3 worm cellular contexts compared by ENCODE assay signal in genomic region chrV:19522551-19523137, ce11.
TF ChIP-seq lines count a peak whose summit lies in the region.

No protein-coding gene starts in this region.

TF ChIP-seq in whole organism, L1 larva, 84 proteins besides CTCF, POLR2A, EP300 and RAD21 (continued from another document and continues in another):
- TF ChIP-seq efl-1 (optimal IDR thresholded peaks at IDR 0.05; lab: Kevin White, UChicago), result peak; percentile 76 to 86
- peak; percentile 30 to 90 for TF ChIP-seq efl-1 (GFP tag; optimal IDR thresholded peaks at IDR 0.05 in 1 of 2; lab: Kevin White, UChicago)
- TF ChIP-seq nhr-77 (tag; optimal IDR thresholded peaks at IDR 0.05; lab: Kevin White, UChicago), result peak; percentile 21
- peak; percentile 68 for TF ChIP-seq zip-4 (GFP tag; optimal IDR thresholded peaks at IDR 0.05; lab: Kevin White, UChicago)
- TF ChIP-seq alr-1 (tag; optimal IDR thresholded peaks at IDR 0.05; lab: Kevin White, UChicago; ENCODE audit: borderline replicate concordance), result no peak
- TF ChIP-seq ceh-82 (tag; optimal IDR thresholded peaks at IDR 0.05; lab: Kevin White, UChicago), result peak; percentile 62 to 86 (median 82)
- peak; percentile 93 for TF ChIP-seq ztf-4 (tag; optimal IDR thresholded peaks at IDR 0.05; lab: Kevin White, UChicago)
- peak; percentile 72 for TF ChIP-seq blmp-1 (tag; optimal IDR thresholded peaks at IDR 0.05; lab: Kevin White, UChicago)
- peak; percentile 88 for TF ChIP-seq jun-1 (tag; optimal IDR thresholded peaks at IDR 0.05; lab: Kevin White, UChicago)
- TF ChIP-seq dpl-1 (GFP tag; optimal IDR thresholded peaks at IDR 0.05; lab: Kevin White, UChicago), result peak; percentile 47 to 56 (median 50)
- peak; percentile 97 for TF ChIP-seq nhr-19 (GFP tag; conservative IDR thresholded peaks at IDR 0.05; lab: Robert Waterston, UW)
- TF ChIP-seq unc-30 (tag; optimal IDR thresholded peaks at IDR 0.05; lab: Kevin White, UChicago), result no peak
- TF ChIP-seq mdl-1 (tag; optimal IDR thresholded peaks at IDR 0.05; lab: Kevin White, UChicago), result peak in 1 of 2 experiments; percentile 90
- TF ChIP-seq ceh-8 (GFP tag; optimal IDR thresholded peaks at IDR 0.05; lab: Kevin White, UChicago), result peak; percentile 61
- peak; percentile 32; the same call in 1 of the 2 replicates for TF ChIP-seq unc-98 (GFP tag; IDR thresholded peaks at IDR 0.05; lab: Robert Waterston, UW)
- TF ChIP-seq nhr-71 (tag; optimal IDR thresholded peaks at IDR 0.05; lab: Kevin White, UChicago), result peak; percentile 98
- TF ChIP-seq snpc-4 (tag; optimal IDR thresholded peaks at IDR 0.05; lab: Kevin White, UChicago), result peak; percentile 50
- TF ChIP-seq lin-35 (GFP tag; optimal IDR thresholded peaks at IDR 0.05; lab: Kevin White, UChicago), result peak; percentile 61 to 80
- TF ChIP-seq tbx-2 (tag; optimal IDR thresholded peaks at IDR 0.05; lab: Kevin White, UChicago), result peak; percentile 90
- TF ChIP-seq sup-37 (GFP tag; optimal IDR thresholded peaks at IDR 0.05; lab: Kevin White, UChicago), result no peak
- peak; percentile 82 for TF ChIP-seq elt-2 (tag; optimal IDR thresholded peaks at IDR 0.05; lab: Kevin White, UChicago)
- TF ChIP-seq sptf-1 (tag; optimal IDR thresholded peaks at IDR 0.05; lab: Kevin White, UChicago), result no peak
- no peak for TF ChIP-seq aly-2 (tag; optimal IDR thresholded peaks at IDR 0.05; lab: Kevin White, UChicago)
- no peak for TF ChIP-seq ceh-63 (GFP tag; optimal IDR thresholded peaks at IDR 0.05; lab: Kevin White, UChicago)
- peak; percentile 59 for TF ChIP-seq nhr-237 (tag; optimal IDR thresholded peaks at IDR 0.05; lab: Kevin White, UChicago)
- TF ChIP-seq mef-2 (tag; optimal IDR thresholded peaks at IDR 0.05; lab: Kevin White, UChicago), result peak; percentile 51
- TF ChIP-seq lin-15B (tag; optimal IDR thresholded peaks at IDR 0.05; lab: Kevin White, UChicago), result no peak
- peak; percentile 55 for TF ChIP-seq zag-1 (tag; optimal IDR thresholded peaks at IDR 0.05; lab: Kevin White, UChicago)
- TF ChIP-seq fkh-4 (tag; optimal IDR thresholded peaks at IDR 0.05; lab: Kevin White, UChicago; ENCODE audit: borderline replicate concordance), result no peak
- TF ChIP-seq xbp-1 (tag; optimal IDR thresholded peaks at IDR 0.05; lab: Kevin White, UChicago), result peak; percentile 71
- TF ChIP-seq fkh-8 (tag; optimal IDR thresholded peaks at IDR 0.05; lab: Kevin White, UChicago), result peak; percentile 94
- TF ChIP-seq C34B4.2 (tag; optimal IDR thresholded peaks at IDR 0.05; lab: Kevin White, UChicago), result no peak
- TF ChIP-seq dsc-1 (tag; optimal IDR thresholded peaks at IDR 0.05; lab: Kevin White, UChicago), result peak; percentile 73
- peak; percentile 92 for TF ChIP-seq mep-1 (tag; optimal IDR thresholded peaks at IDR 0.05; lab: Kevin White, UChicago)
- peak; percentile 76 for TF ChIP-seq isw-1 (GFP tag; IDR thresholded peaks at IDR 0.05; lab: Robert Waterston, UW)
- peak; percentile 94 for TF ChIP-seq nhr-47 (tag; optimal IDR thresholded peaks at IDR 0.05; lab: Kevin White, UChicago)
- TF ChIP-seq egl-13 (tag; optimal IDR thresholded peaks at IDR 0.05; lab: Kevin White, UChicago), result peak; percentile 85
- peak; percentile 76 for TF ChIP-seq unc-62 (GFP tag; optimal IDR thresholded peaks at IDR 0.05; lab: Kevin White, UChicago)
- peak in 5 of 6 experiments; percentile 25 to 93 (median 77) for TF ChIP-seq elt-3 (tag; optimal IDR thresholded peaks at IDR 0.05; lab: Kevin White, UChicago)
- TF ChIP-seq hlh-4 (tag; optimal IDR thresholded peaks at IDR 0.05; lab: Kevin White, UChicago), result no peak
- no peak for TF ChIP-seq C04F5.9 (tag; optimal IDR thresholded peaks at IDR 0.05; lab: Kevin White, UChicago)
- peak; percentile 88 for TF ChIP-seq swsn-7 (tag; optimal IDR thresholded peaks at IDR 0.05; lab: Kevin White, UChicago)
- TF ChIP-seq snu-23 (GFP tag; optimal IDR thresholded peaks at IDR 0.05; lab: Kevin White, UChicago), result peak; percentile 90

TF ChIP-seq in whole organism, L3 larva, 47 proteins besides CTCF, POLR2A, EP300 and RAD21 (continued from another document):
- peak; percentile 26 for TF ChIP-seq fos-1 (tag; optimal IDR thresholded peaks at IDR 0.05; lab: Kevin White, UChicago)
- peak; percentile 7 for TF ChIP-seq fkh-10 (GFP tag; optimal IDR thresholded peaks at IDR 0.05; lab: Kevin White, UChicago)
- TF ChIP-seq ztf-4 (tag; optimal IDR thresholded peaks at IDR 0.05; lab: Kevin White, UChicago), result peak; percentile 76
- TF ChIP-seq lsy-12 (tag; optimal IDR thresholded peaks at IDR 0.05; lab: Kevin White, UChicago), result peak; percentile 93
- TF ChIP-seq elt-1 (tag; optimal IDR thresholded peaks at IDR 0.05; lab: Kevin White, UChicago), result peak; percentile 56
- TF ChIP-seq nhr-12 (tag; optimal IDR thresholded peaks at IDR 0.05; lab: Kevin White, UChicago), result no peak
- TF ChIP-seq egl-27 (tag; optimal IDR thresholded peaks at IDR 0.05; lab: Kevin White, UChicago), result peak; percentile 58
- TF ChIP-seq egl-5 (tag; optimal IDR thresholded peaks at IDR 0.05; lab: Kevin White, UChicago), result peak; percentile 79
- TF ChIP-seq elt-3 (tag; optimal IDR thresholded peaks at IDR 0.05; lab: Kevin White, UChicago), result peak in 1 of 3 experiments; percentile 87
- no peak for TF ChIP-seq fkh-2 (tag; optimal IDR thresholded peaks at IDR 0.05; lab: Kevin White, UChicago)
- TF ChIP-seq nhr-25 (tag; optimal IDR thresholded peaks at IDR 0.05; lab: Kevin White, UChicago), result peak; percentile 97
- peak; percentile 54 for TF ChIP-seq mml-1 (tag; optimal IDR thresholded peaks at IDR 0.05; lab: Kevin White, UChicago)
- no peak for TF ChIP-seq aly-2 (tag; optimal IDR thresholded peaks at IDR 0.05; lab: Kevin White, UChicago)
- TF ChIP-seq pqm-1 (tag; optimal IDR thresholded peaks at IDR 0.05; lab: Kevin White, UChicago), result peak; percentile 56
- TF ChIP-seq jun-1 (tag; optimal IDR thresholded peaks at IDR 0.05; lab: Kevin White, UChicago), result peak; percentile 94
- peak; percentile 27 for TF ChIP-seq sea-2 (GFP tag; optimal IDR thresholded peaks at IDR 0.05; lab: Kevin White, UChicago)
- no peak for TF ChIP-seq nhr-237 (tag; optimal IDR thresholded peaks at IDR 0.05; lab: Kevin White, UChicago)
- peak in 1 of 2 experiments; percentile 67 for TF ChIP-seq eor-1 (tag; optimal IDR thresholded peaks at IDR 0.05; lab: Kevin White, UChicago)
- no peak for TF ChIP-seq ztf-11 (tag; optimal IDR thresholded peaks at IDR 0.05; lab: Kevin White, UChicago)
- TF ChIP-seq ceh-16 (tag; optimal IDR thresholded peaks at IDR 0.05; lab: Kevin White, UChicago), result no peak
- TF ChIP-seq R02D3.7 (tag; optimal IDR thresholded peaks at IDR 0.05; lab: Kevin White, UChicago), result peak; percentile 73
- peak; percentile 79 for TF ChIP-seq elt-2 (tag; optimal IDR thresholded peaks at IDR 0.05; lab: Kevin White, UChicago)
- TF ChIP-seq nhr-43 (tag; optimal IDR thresholded peaks at IDR 0.05; lab: Kevin White, UChicago; ENCODE audit: poor library complexity, severe bottlenecking), result peak; percentile 83
- TF ChIP-seq ama-1 (optimal IDR thresholded peaks at IDR 0.05; lab: Kevin White, UChicago), result peak; percentile 96
- no peak for TF ChIP-seq daf-12 (tag; optimal IDR thresholded peaks at IDR 0.05; lab: Kevin White, UChicago)
- TF ChIP-seq ceh-9 (tag; optimal IDR thresholded peaks at IDR 0.05; lab: Kevin White, UChicago), result no peak
- TF ChIP-seq skn-1 (tag; optimal IDR thresholded peaks at IDR 0.05; lab: Kevin White, UChicago), result peak; percentile 70
- TF ChIP-seq ceh-28 (tag; optimal IDR thresholded peaks at IDR 0.05; lab: Kevin White, UChicago), result peak; percentile 84

TF ChIP-seq in whole organism, young adult, 124 proteins besides CTCF, POLR2A, EP300 and RAD21 (continued from another document):
- TF ChIP-seq B0336.3 (GFP tag; IDR thresholded peaks at IDR 0.05; lab: Robert Waterston, UW) (peak; percentile 78; the same call in 1 of the 2 replicates), mxl-1 (tag; optimal IDR thresholded peaks at IDR 0.05; lab: Kevin White, UChicago) (no peak), attf-3 (GFP tag; conservative IDR thresholded peaks at IDR 0.05; lab: Robert Waterston, UW) (no peak), Y79H2A.3 (GFP tag; conservative IDR thresholded peaks at IDR 0.05; lab: Robert Waterston, UW) (no peak), ceh-100 (GFP tag; IDR thresholded peaks at IDR 0.05; lab: Robert Waterston, UW) (peak; percentile 35; the same call in 1 of the 2 replicates), B0261.1 (tag; optimal IDR thresholded peaks at IDR 0.05; lab: Kevin White, UChicago) (peak; percentile 18), sptf-2 (GFP tag; optimal IDR thresholded peaks at IDR 0.05; lab: Kevin White, UChicago) (no peak), K11D2.4 (GFP tag; IDR thresholded peaks at IDR 0.05; lab: Robert Waterston, UW) (peak; percentile 91), ets-4 (GFP tag; optimal IDR thresholded peaks at IDR 0.05; lab: Kevin White, UChicago) (peak; percentile 45), mcd-1 (GFP tag; IDR thresholded peaks at IDR 0.05; lab: Robert Waterston, UW) (peak; percentile 70; the same call in 1 of the 2 replicates), rec-8 (tag; optimal IDR thresholded peaks at IDR 0.05; lab: Kevin White, UChicago) (no peak), Y95B8A.8 (GFP tag; IDR thresholded peaks at IDR 0.05; lab: Robert Waterston, UW) (no peak), somi-1 (GFP tag; optimal IDR thresholded peaks at IDR 0.05; lab: Kevin White, UChicago) (peak; percentile 93), snpc-4 (GFP tag; optimal IDR thresholded peaks at IDR 0.05; lab: Kevin White, UChicago) (no peak), snpc-4 (tag; optimal IDR thresholded peaks at IDR 0.05; lab: Kevin White, UChicago) (peak in 2 of 4 experiments; percentile 56 to 60), F10E7.11 (tag; optimal IDR thresholded peaks at IDR 0.05; lab: Kevin White, UChicago) (peak; percentile 50), F52B5.7 (tag; optimal IDR thresholded peaks at IDR 0.05; lab: Kevin White, UChicago) (peak; percentile 67), ztf-22 (GFP tag; optimal IDR thresholded peaks at IDR 0.05; lab: Kevin White, UChicago) (peak; percentile 91), pbrm-1 (GFP tag; IDR thresholded peaks at IDR 0.05; lab: Robert Waterston, UW) (peak; percentile 87; the same call in 1 of the 2 replicates), nhr-27 (tag; optimal IDR thresholded peaks at IDR 0.05; lab: Kevin White, UChicago) (no peak), him-1 (tag; optimal IDR thresholded peaks at IDR 0.05; lab: Kevin White, UChicago) (no peak), F57A8.1 (GFP tag; optimal IDR thresholded peaks at IDR 0.05; lab: Kevin White, UChicago) (peak; percentile 48), zim-3 (tag; optimal IDR thresholded peaks at IDR 0.05; lab: Kevin White, UChicago) (peak; percentile 70), fkh-3 (tag; optimal IDR thresholded peaks at IDR 0.05; lab: Kevin White, UChicago) (peak; percentile 41), ceh-58 (GFP tag; IDR thresholded peaks at IDR 0.05; lab: Robert Waterston, UW) (0 out of 2 replicates have a peak, but pooled peaks have one; percentile 68), hmg-20 (GFP tag; IDR thresholded peaks at IDR 0.05; lab: Robert Waterston, UW) (no peak), lin-54 (GFP tag; optimal IDR thresholded peaks at IDR 0.05; lab: Kevin White, UChicago) (peak; percentile 67), dpff-1 (tag; optimal IDR thresholded peaks at IDR 0.05; lab: Kevin White, UChicago) (no peak), B0035.1 (tag; optimal IDR thresholded peaks at IDR 0.05; lab: Kevin White, UChicago) (no peak), zfh-2 (GFP tag; conservative IDR thresholded peaks at IDR 0.05; lab: Robert Waterston, UW) (peak; percentile 95), Y53G8AR.9 (GFP tag; conservative IDR thresholded peaks at IDR 0.05; lab: Robert Waterston, UW) (peak; percentile 38; the same call in 1 of the 2 replicates), die-1 (tag; optimal IDR thresholded peaks at IDR 0.05; lab: Kevin White, UChicago) (peak; percentile 44), nfyb-1 (GFP tag; IDR thresholded peaks at IDR 0.05; lab: Robert Waterston, UW) (peak; percentile 94), rpc-1 (optimal IDR thresholded peaks at IDR 0.05; lab: Kevin White, UChicago) (peak; percentile 29), rpc-1 (tag; optimal IDR thresholded peaks at IDR 0.05; lab: Kevin White, UChicago) (no peak), F33H1.4 (GFP tag; IDR thresholded peaks at IDR 0.05; lab: Robert Waterston, UW) (no peak), nfya-1 (tag; optimal IDR thresholded peaks at IDR 0.05; lab: Kevin White, UChicago; ENCODE audit: borderline replicate concordance, insufficient read depth) (no peak), K12H6.12 (tag; optimal IDR thresholded peaks at IDR 0.05; lab: Kevin White, UChicago) (peak; percentile 85), atf-7 (tag; optimal IDR thresholded peaks at IDR 0.05; lab: Kevin White, UChicago) (peak; percentile 100), aptf-3 (GFP tag; IDR thresholded peaks at IDR 0.05; lab: Robert Waterston, UW) (no peak), Y56A3A.18 (GFP tag; IDR thresholded peaks at IDR 0.05; lab: Robert Waterston, UW) (0 out of 2 replicates have a peak, but pooled peaks have one; percentile 72), let-607 (tag; optimal IDR thresholded peaks at IDR 0.05; lab: Kevin White, UChicago) (peak in 1 of 2 experiments; percentile 63), madf-8 (GFP tag; conservative IDR thresholded peaks at IDR 0.05; lab: Robert Waterston, UW) (no peak), ceh-27 (GFP tag; optimal IDR thresholded peaks at IDR 0.05; lab: Kevin White, UChicago) (peak; percentile 69), repo-1 (tag; optimal IDR thresholded peaks at IDR 0.05; lab: Kevin White, UChicago) (peak; percentile 66), gei-17 (GFP tag; optimal IDR thresholded peaks at IDR 0.05; lab: Kevin White, UChicago) (peak; percentile 82), attf-6 (GFP tag; IDR thresholded peaks at IDR 0.05; lab: Robert Waterston, UW) (no peak), let-526 (GFP tag; IDR thresholded peaks at IDR 0.05; lab: Robert Waterston, UW) (peak; percentile 41; the same call in 1 of the 2 replicates), sea-2 (GFP tag; IDR thresholded peaks at IDR 0.05; lab: Robert Waterston, UW) (0 out of 2 replicates have a peak, but pooled peaks have one; percentile 42), F22D6.2 (tag; optimal IDR thresholded peaks at IDR 0.05; lab: Kevin White, UChicago) (peak; percentile 0), B0019.2 (GFP tag; conservative IDR thresholded peaks at IDR 0.05; lab: Robert Waterston, UW) (no peak), dox-1 (GFP tag; IDR thresholded peaks at IDR 0.05; lab: Robert Waterston, UW) (peak; percentile 83), hsf-1 (GFP tag; IDR thresholded peaks at IDR 0.05; lab: Robert Waterston, UW) (peak; percentile 96), tbp1 (GFP tag; optimal IDR thresholded peaks at IDR 0.05; lab: Kevin White, UChicago) (peak; percentile 68), unc-62 (GFP tag; optimal IDR thresholded peaks at IDR 0.05; lab: Kevin White, UChicago) (peak; percentile 72), lin-40 (tag; optimal IDR thresholded peaks at IDR 0.05; lab: Kevin White, UChicago) (peak; percentile 87), hlh-26 (GFP tag; conservative IDR thresholded peaks at IDR 0.05; lab: Robert Waterston, UW) (0 out of 2 replicates have a peak, but pooled peaks have one; percentile 66), chd-7 (tag; optimal IDR thresholded peaks at IDR 0.05; lab: Kevin White, UChicago) (peak; percentile 93), attf-5 (GFP tag; optimal IDR thresholded peaks at IDR 0.05; lab: Kevin White, UChicago) (peak; percentile 63), madf-6 (GFP tag; IDR thresholded peaks at IDR 0.05; lab: Robert Waterston, UW) (peak; percentile 38; the same call in 1 of the 2 replicates), hmg-1.2 (GFP tag; IDR thresholded peaks at IDR 0.05; lab: Robert Waterston, UW) (peak; percentile 98), mel-28 (tag; optimal IDR thresholded peaks at IDR 0.05; lab: Kevin White, UChicago; ENCODE audit: borderline replicate concordance) (peak; percentile 37)
